Worm (Caenorhabditis elegans) whole organism, L4/young adult: ENCODE data around the gene daf-14.

Experiments
- W03F9.2 ChIP-seq: fragments of 150-350 bp; optimal IDR thresholded peaks from 2 replicates; lab custom pipeline; 2014; ENCODE audit warnings: missing biosample characterization, missing genetic modification characterization
- dao-5 ChIP-seq: sonication (generic microtip); optimal IDR thresholded peaks from 2 replicates; lab custom pipeline; 2016; ENCODE audit warnings: missing genotype, missing genetic modification characterization, moderate library complexity, missing compliant biosample characterization
- him-1 ChIP-seq: sonication (generic microtip); optimal IDR thresholded peaks from 2 replicates; lab custom pipeline; 2016; ENCODE audit warnings: missing genotype, missing genetic modification reagents, missing genetic modification characterization, missing compliant biosample characterization

The daf-14 gene

ce11 chrIV:10273360-10273759 is 22.9 kb downstream of the daf-14 start:
- TF ChIP-seq W03F9.2 = no peak
- no peak for TF ChIP-seq dao-5 (tag; lab: Kevin White, UChicago)
- no peak for TF ChIP-seq him-1 (tag; lab: Kevin White, UChicago)

ce11 chrIV:10273781-10274313 is 23.4 kb downstream of the daf-14 start, which contains the start of gene Y43C5A.3:
Y43C5A.3 (plus strand) TSS chrIV:10274036.
- no peak for TF ChIP-seq dao-5 (tag; lab: Kevin White, UChicago)
- TF ChIP-seq W03F9.2 = no peak
- no peak for TF ChIP-seq him-1 (tag; lab: Kevin White, UChicago)

ce11 chrIV:10275050-10275449 is 24.6 kb downstream of the daf-14 start:
- no peak for TF ChIP-seq him-1 (tag; lab: Kevin White, UChicago)
- no peak for TF ChIP-seq dao-5 (tag; lab: Kevin White, UChicago)
- no peak for TF ChIP-seq W03F9.2

- TF ChIP-seq dao-5 (tag; lab: Kevin White, UChicago) = no peak
- TF ChIP-seq him-1 (tag; lab: Kevin White, UChicago) = no peak
- no peak for TF ChIP-seq W03F9.2
These were observed 26.5 kb downstream of the daf-14 start, which contains the start of gene Y43C5A.7 for ce11 chrIV:10276960-10277359. Y43C5A.7 (plus strand) TSS chrIV:10277260.

- TF ChIP-seq W03F9.2 (no peak), him-1 (tag; lab: Kevin White, UChicago) (no peak), dao-5 (tag; lab: Kevin White, UChicago) (no peak)
These were observed 27.3 kb downstream of the daf-14 start, which contains the start of gene Y43C5A.4 for ce11 chrIV:10277716-10278115. Y43C5A.4 (plus strand) TSS chrIV:10278016.

ce11 chrIV:10281482-10281881 is 31.1 kb downstream of the daf-14 start, which contains the start of gene thk-1:
thk-1 (minus strand) TSS chrIV:10281582.
- TF ChIP-seq him-1 (tag; lab: Kevin White, UChicago) = no peak
- no peak for TF ChIP-seq dao-5 (tag; lab: Kevin White, UChicago)
- no peak for TF ChIP-seq W03F9.2

- TF ChIP-seq W03F9.2 (no peak), dao-5 (tag; lab: Kevin White, UChicago) (no peak), him-1 (tag; lab: Kevin White, UChicago) (no peak)
These were observed 33.9 kb downstream of the daf-14 start, which contains the start of gene rad-51 for ce11 chrIV:10284194-10284910. rad-51 (minus strand) TSS chrIV:10284244.

ce11 chrIV:10285328-10285727 is 34.9 kb downstream of the daf-14 start:
- TF ChIP-seq dao-5 (tag; lab: Kevin White, UChicago) (no peak), W03F9.2 (no peak)

ce11 chrIV:10286655-10287054 is 36.2 kb downstream of the daf-14 start, which contains the start of gene ebax-1:
ebax-1 (plus strand) TSS chrIV:10286955.
- TF ChIP-seq dao-5 (tag; lab: Kevin White, UChicago) = no peak
- no peak for TF ChIP-seq W03F9.2
- TF ChIP-seq him-1 (tag; lab: Kevin White, UChicago) = no peak

ce11 chrIV:10288575-10288974 is 38.1 kb downstream of the daf-14 start:
- TF ChIP-seq dao-5 (tag; lab: Kevin White, UChicago) (no peak), W03F9.2 (no peak), him-1 (tag; lab: Kevin White, UChicago) (no peak)

ce11 chrIV:10294030-10294429 is 43.6 kb downstream of the daf-14 start, which contains the start of gene R09E10.6:
R09E10.6 (minus strand) TSS chrIV:10294130.
- TF ChIP-seq him-1 (tag; lab: Kevin White, UChicago) (no peak), dao-5 (tag; lab: Kevin White, UChicago) (no peak), W03F9.2 (no peak)

ce11 chrIV:10295084-10295483 is 44.7 kb downstream of the daf-14 start, which contains the start of gene R09E10.13:
R09E10.13 (minus strand) TSS chrIV:10295144.
- TF ChIP-seq dao-5 (tag; lab: Kevin White, UChicago) (no peak), him-1 (tag; lab: Kevin White, UChicago) (no peak), W03F9.2 (no peak)

ce11 chrIV:10296036-10296435 is 45.6 kb downstream of the daf-14 start:
- TF ChIP-seq W03F9.2 (no peak), dao-5 (tag; lab: Kevin White, UChicago) (no peak), him-1 (tag; lab: Kevin White, UChicago) (no peak)

- TF ChIP-seq W03F9.2 = no peak
- TF ChIP-seq dao-5 (tag; lab: Kevin White, UChicago) = no peak
- no peak for TF ChIP-seq him-1 (tag; lab: Kevin White, UChicago)
These were observed 51.8 kb downstream of the daf-14 start, which contains the start of gene R09E10.5 for ce11 chrIV:10302203-10302602. R09E10.5 (minus strand) TSS chrIV:10302303.
